Worm (Caenorhabditis elegans) whole organism, L1 larva: ENCODE data around the gene sulp-8.

Source experiments
- aly-2 ChIP-seq: fragments of 150-350 bp; optimal IDR thresholded peaks from 2 replicates; lab custom pipeline; 2014; ENCODE audit warnings: missing biosample characterization, missing genetic modification characterization
- ceh-82 ChIP-seq, 3 experiments: fragments of 150-350 bp in 1 of 3; sonication (generic microtip) in 2 of 3; optimal IDR thresholded peaks; 2 replicates each; lab custom pipeline; 2014 to 2017; ENCODE audit warnings: missing biosample characterization in 3 of 3, missing genetic modification characterization in 3 of 3
- efl-1 ChIP-seq, 4 experiments: fragments of 150-350 bp; optimal IDR thresholded peaks in 3 of 4; peaks in 1 of 4; 1 replicate in 1 of 4; 2 replicates in 3 of 4; lab custom pipeline; 2014; ENCODE audit warnings: missing biosample characterization in 2 of 4, missing genetic modification characterization in 2 of 4, missing genetic modification reagents in 2 of 4
- fkh-10 ChIP-seq: sonication (generic microtip); optimal IDR thresholded peaks from 2 replicates; lab custom pipeline; 2017; ENCODE audit warnings: missing biosample characterization, missing genetic modification reagents, missing genetic modification characterization
- jun-1 ChIP-seq: fragments of 150-350 bp; optimal IDR thresholded peaks from 2 replicates; lab custom pipeline; 2014; ENCODE audit warnings: missing biosample characterization, missing genetic modification reagents, missing genetic modification characterization
- lir-3 ChIP-seq: sonication (generic microtip); optimal IDR thresholded peaks from 2 replicates; lab custom pipeline; 2016; ENCODE audit warnings: mild to moderate bottlenecking, missing genetic modification characterization, moderate library complexity, missing compliant biosample characterization; ENCODE audit not compliant: poor library complexity
- lsy-2 ChIP-seq, 2 experiments: fragments of 150-350 bp; optimal IDR thresholded peaks; 2 replicates each; lab custom pipeline; 2014; ENCODE audit warnings: missing biosample characterization in 2 of 2, missing genetic modification characterization in 2 of 2
- mdl-1 ChIP-seq, 2 experiments: fragments of 150-350 bp; optimal IDR thresholded peaks; 2 replicates each; lab custom pipeline; 2014 to 2017; ENCODE audit warnings: missing biosample characterization in 2 of 2, missing genetic modification characterization in 2 of 2, inconsistent platforms in 1 of 2
- nhr-237 ChIP-seq: fragments of 150-350 bp; optimal IDR thresholded peaks from 2 replicates; lab custom pipeline; 2014; ENCODE audit warnings: missing biosample characterization, missing genetic modification characterization
- nhr-28 ChIP-seq: fragments of 150-350 bp; optimal IDR thresholded peaks from 2 replicates; lab custom pipeline; 2014; ENCODE audit warnings: missing biosample characterization, missing genetic modification characterization
- snpc-4 ChIP-seq: fragments of 150-350 bp; optimal IDR thresholded peaks from 2 replicates; lab custom pipeline; 2014; ENCODE audit warnings: missing biosample characterization, missing genetic modification characterization
- sox-4 ChIP-seq: sonication (generic microtip); optimal IDR thresholded peaks from 2 replicates; lab custom pipeline; 2016; ENCODE audit warnings: missing genetic modification characterization, missing compliant biosample characterization
- tbx-2 ChIP-seq: sonication (generic microtip); optimal IDR thresholded peaks from 2 replicates; lab custom pipeline; 2016; ENCODE audit warnings: missing genetic modification characterization, missing compliant biosample characterization
- zag-1 ChIP-seq: fragments of 150-350 bp; optimal IDR thresholded peaks from 2 replicates; lab custom pipeline; 2014; ENCODE audit warnings: missing biosample characterization, missing genetic modification characterization

DNA sequence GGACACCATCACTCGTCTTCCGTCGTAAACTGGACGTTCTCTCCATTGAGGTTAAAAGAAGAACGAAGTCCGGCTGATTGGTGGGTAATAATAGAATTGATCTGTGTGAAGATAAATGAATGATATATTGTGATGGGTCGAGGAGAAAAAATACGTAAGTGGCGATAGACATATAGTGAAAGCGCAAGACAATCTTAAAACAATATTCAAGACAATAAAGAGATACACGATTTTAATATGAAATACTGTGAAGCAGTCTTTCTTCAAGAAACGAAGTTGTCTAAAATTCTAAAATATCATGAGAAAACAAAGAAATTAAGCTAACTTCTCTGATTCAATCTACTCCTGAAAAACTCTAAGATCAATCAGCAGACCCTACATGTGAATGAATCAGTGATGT, 40.1 kb upstream of the sulp-8 start, which contains the start of gene F40F9.10:
- TF ChIP-seq lsy-2 (tag; optimal IDR thresholded peaks at IDR 0.05; lab: Kevin White, UChicago) (no peak), lir-3 (tag; lab: Kevin White, UChicago) (no peak), aly-2 (tag; lab: Kevin White, UChicago) (no peak), jun-1 (tag; lab: Kevin White, UChicago) (no peak), zag-1 (tag; lab: Kevin White, UChicago) (no peak), tbx-2 (no peak), ceh-82 (tag; optimal IDR thresholded peaks at IDR 0.05; lab: Kevin White, UChicago) (no peak), nhr-28 (tag; lab: Kevin White, UChicago) (no peak), snpc-4 (no peak), fkh-10 (GFP tag; lab: Kevin White, UChicago) (no peak), mdl-1 (tag; optimal IDR thresholded peaks at IDR 0.05; lab: Kevin White, UChicago) (no peak), efl-1 (optimal IDR thresholded peaks at IDR 0.05; lab: Kevin White, UChicago) (no peak), efl-1 (GFP tag; optimal IDR thresholded peaks at IDR 0.05 in 1 of 2; lab: Kevin White, UChicago) (no peak), sox-4 (tag; lab: Kevin White, UChicago) (no peak), nhr-237 (tag; lab: Kevin White, UChicago) (no peak)
